Worm (Caenorhabditis elegans) whole organism, L1 larva: Measurements from ENCODE around the gene F09E5.12.

ENCODE experiments used
- C16A3.4 ChIP-seq: fragments of 150-350 bp; optimal IDR thresholded peaks from 2 replicates; lab custom pipeline; 2014; ENCODE audit warnings: missing biosample characterization, missing genetic modification characterization
- C34B4.2 ChIP-seq: sonication (generic microtip); optimal IDR thresholded peaks from 2 replicates; lab custom pipeline; 2017; ENCODE audit warnings: mild to moderate bottlenecking, missing genetic modification characterization, missing compliant biosample characterization
- F16B12.6 ChIP-seq: fragments of 150-350 bp; optimal IDR thresholded peaks from 2 replicates; lab custom pipeline; 2014; ENCODE audit warnings: missing biosample characterization, missing genetic modification characterization
- Y116A8C.19 ChIP-seq: sonication (generic microtip); optimal IDR thresholded peaks from 2 replicates; lab custom pipeline; 2016; ENCODE audit warnings: missing compliant biosample characterization, missing genetic modification characterization, borderline replicate concordance
- aly-2 ChIP-seq: fragments of 150-350 bp; optimal IDR thresholded peaks from 2 replicates; lab custom pipeline; 2014; ENCODE audit warnings: missing biosample characterization, missing genetic modification characterization
- ama-1 ChIP-seq: fragments of 150-350 bp; optimal IDR thresholded peaks from 2 replicates; lab custom pipeline; 2014
- blmp-1 ChIP-seq: fragments of 150-350 bp; optimal IDR thresholded peaks from 2 replicates; lab custom pipeline; 2014; ENCODE audit warnings: missing biosample characterization, missing genetic modification characterization
- ceh-63 ChIP-seq: fragments of 200-800 bp; sonication (Bioruptor generic); optimal IDR thresholded peaks from 2 replicates; lab custom pipeline; 2018; ENCODE audit warnings: mild to moderate bottlenecking, missing genetic modification characterization, missing compliant biosample characterization
- ceh-82 ChIP-seq, 3 experiments: fragments of 150-350 bp in 1 of 3; sonication (generic microtip) in 2 of 3; optimal IDR thresholded peaks; 2 replicates each; lab custom pipeline; 2014 to 2017; ENCODE audit warnings: missing biosample characterization in 3 of 3, missing genetic modification characterization in 3 of 3
- efl-1 ChIP-seq, 4 experiments: fragments of 150-350 bp; optimal IDR thresholded peaks in 3 of 4; peaks in 1 of 4; 1 replicate in 1 of 4; 2 replicates in 3 of 4; lab custom pipeline; 2014; ENCODE audit warnings: missing biosample characterization in 2 of 4, missing genetic modification characterization in 2 of 4, missing genetic modification reagents in 2 of 4
- elt-2 ChIP-seq: sonication (generic microtip); optimal IDR thresholded peaks from 2 replicates; lab custom pipeline; 2016; ENCODE audit warnings: missing genetic modification characterization, mild to moderate bottlenecking, inconsistent platforms, missing compliant biosample characterization, missing genetic modification reagents
- fkh-8 ChIP-seq: sonication (generic microtip); optimal IDR thresholded peaks from 2 replicates; lab custom pipeline; 2016; ENCODE audit warnings: mild to moderate bottlenecking, missing genetic modification characterization, missing compliant biosample characterization
- fos-1 ChIP-seq: fragments of 150-350 bp; optimal IDR thresholded peaks from 2 replicates; lab custom pipeline; 2014; ENCODE audit warnings: missing biosample characterization, missing genetic modification characterization
- grh-1 ChIP-seq: fragments of 200-800 bp; sonication (Bioruptor generic); IDR thresholded peaks from 2 replicates; pipeline ENCODE4 v1.3.6; 2022; ENCODE audit warnings: missing genetic modification reagents, missing genetic modification characterization, missing compliant biosample characterization
- hlh-17 ChIP-seq: fragments of 200-800 bp; sonication (Bioruptor generic); optimal IDR thresholded peaks from 2 replicates; lab custom pipeline; 2018; ENCODE audit warnings: missing genetic modification characterization, mild to moderate bottlenecking, missing compliant biosample characterization, moderate library complexity, borderline replicate concordance
- jun-1 ChIP-seq: fragments of 150-350 bp; optimal IDR thresholded peaks from 2 replicates; lab custom pipeline; 2014; ENCODE audit warnings: missing biosample characterization, missing genetic modification reagents, missing genetic modification characterization
- lin-13 ChIP-seq: fragments of 150-350 bp; optimal IDR thresholded peaks from 2 replicates; lab custom pipeline; 2014; ENCODE audit warnings: missing biosample characterization, missing genetic modification reagents, missing genetic modification characterization
- lin-14 ChIP-seq: fragments of 200-800 bp; sonication (Bioruptor generic); optimal IDR thresholded peaks from 2 replicates; lab custom pipeline; 2018; ENCODE audit warnings: mild to moderate bottlenecking, missing genetic modification characterization, moderate library complexity, missing compliant biosample characterization
- lin-35 ChIP-seq, 2 experiments: fragments of 150-350 bp; optimal IDR thresholded peaks; 2 replicates each; lab custom pipeline; 2014; ENCODE audit warnings: missing biosample characterization in 2 of 2, missing genetic modification characterization in 2 of 2, missing genetic modification reagents in 2 of 2
- lir-3 ChIP-seq: sonication (generic microtip); optimal IDR thresholded peaks from 2 replicates; lab custom pipeline; 2016; ENCODE audit warnings: mild to moderate bottlenecking, missing genetic modification characterization, moderate library complexity, missing compliant biosample characterization; ENCODE audit not compliant: poor library complexity
- lsy-2 ChIP-seq, 2 experiments: fragments of 150-350 bp; optimal IDR thresholded peaks; 2 replicates each; lab custom pipeline; 2014; ENCODE audit warnings: missing biosample characterization in 2 of 2, missing genetic modification characterization in 2 of 2
- mab-9 ChIP-seq: fragments of 200-800 bp; sonication (Bioruptor generic); IDR thresholded peaks from 2 replicates; pipeline ENCODE4 v1.3.6; 2022; ENCODE audit warnings: missing genetic modification reagents, missing genetic modification characterization, missing compliant biosample characterization
- nhr-11 ChIP-seq: fragments of 150-350 bp; optimal IDR thresholded peaks from 2 replicates; lab custom pipeline; 2014; ENCODE audit warnings: missing biosample characterization, missing genetic modification characterization
- nhr-12 ChIP-seq: sonication (generic microtip); optimal IDR thresholded peaks from 2 replicates; lab custom pipeline; 2017; ENCODE audit warnings: missing biosample characterization, missing genetic modification characterization
- nhr-19 ChIP-seq: fragments of 200-800 bp; sonication (Bioruptor generic); conservative IDR thresholded peaks from 2 replicates; pipeline ENCODE4 v1.3.6; 2022; ENCODE audit warnings: missing genetic modification characterization, missing compliant biosample characterization
- nhr-237 ChIP-seq: fragments of 150-350 bp; optimal IDR thresholded peaks from 2 replicates; lab custom pipeline; 2014; ENCODE audit warnings: missing biosample characterization, missing genetic modification characterization
- nhr-47 ChIP-seq: sonication (generic microtip); optimal IDR thresholded peaks from 2 replicates; lab custom pipeline; 2016; ENCODE audit warnings: mild to moderate bottlenecking, missing genetic modification characterization, moderate library complexity, missing compliant biosample characterization
- nhr-71 ChIP-seq: sonication (generic microtip); optimal IDR thresholded peaks from 2 replicates; lab custom pipeline; 2016; ENCODE audit warnings: mild to moderate bottlenecking, missing genetic modification characterization, moderate library complexity, missing compliant biosample characterization
- nhr-85 ChIP-seq: sonication (generic microtip); peaks from one replicate; lab custom pipeline; 2016; ENCODE audit warnings: missing genetic modification characterization, inconsistent platforms, missing compliant biosample characterization
- nhr-90 ChIP-seq: sonication (generic microtip); optimal IDR thresholded peaks from 2 replicates; lab custom pipeline; 2016; ENCODE audit warnings: mild to moderate bottlenecking, missing genetic modification characterization, missing compliant biosample characterization; ENCODE audit not compliant: poor library complexity
- pax-3 ChIP-seq: fragments of 200-800 bp; sonication (Bioruptor generic); optimal IDR thresholded peaks from 2 replicates; lab custom pipeline; 2018; ENCODE audit warnings: mild to moderate bottlenecking, missing genetic modification characterization, moderate library complexity, missing compliant biosample characterization
- rnt-1 ChIP-seq: sonication (generic microtip); optimal IDR thresholded peaks from 2 replicates; lab custom pipeline; 2016; ENCODE audit warnings: mild to moderate bottlenecking, missing genetic modification characterization, moderate library complexity, missing compliant biosample characterization
- snu-23 ChIP-seq: sonication (generic microtip); optimal IDR thresholded peaks from 2 replicates; lab custom pipeline; 2016; ENCODE audit warnings: missing genetic modification characterization, missing compliant biosample characterization
- sptf-1 ChIP-seq: fragments of 150-350 bp; optimal IDR thresholded peaks from 2 replicates; lab custom pipeline; 2014; ENCODE audit warnings: missing biosample characterization, missing genetic modification characterization
- tlp-1 ChIP-seq: fragments of 150-350 bp; optimal IDR thresholded peaks from 2 replicates; lab custom pipeline; 2014; ENCODE audit warnings: missing biosample characterization, missing genetic modification characterization
- unc-130 ChIP-seq: fragments of 150-350 bp; optimal IDR thresholded peaks from 2 replicates; lab custom pipeline; 2017; ENCODE audit warnings: missing biosample characterization, missing genetic modification characterization, inconsistent platforms
- unc-30 ChIP-seq: sonication (generic microtip); optimal IDR thresholded peaks from 2 replicates; lab custom pipeline; 2017; ENCODE audit warnings: missing biosample characterization, missing genetic modification characterization
- unc-86 ChIP-seq: sonication (generic microtip); optimal IDR thresholded peaks from 2 replicates; lab custom pipeline; 2016; ENCODE audit warnings: missing genetic modification characterization, missing compliant biosample characterization
- unc-98 ChIP-seq: fragments of 200-800 bp; sonication (Bioruptor generic); IDR thresholded peaks from 2 replicates; pipeline ENCODE4 v1.3.6; 2022; ENCODE audit warnings: missing genetic modification characterization, missing compliant biosample characterization
- vab-15 ChIP-seq: sonication (generic microtip); optimal IDR thresholded peaks from 2 replicates; lab custom pipeline; 2017; ENCODE audit warnings: missing genotype, mild to moderate bottlenecking, missing genetic modification characterization, missing compliant biosample characterization
- zip-4 ChIP-seq: fragments of 200-800 bp; sonication (Bioruptor generic); optimal IDR thresholded peaks from 2 replicates; lab custom pipeline; 2018; ENCODE audit warnings: mild to moderate bottlenecking, missing genetic modification characterization, moderate library complexity, missing compliant biosample characterization
- ztf-4 ChIP-seq: fragments of 150-350 bp; optimal IDR thresholded peaks from 2 replicates; lab custom pipeline; 2014; ENCODE audit warnings: missing biosample characterization, missing genetic modification characterization

F09E5.12 gene

DNA sequence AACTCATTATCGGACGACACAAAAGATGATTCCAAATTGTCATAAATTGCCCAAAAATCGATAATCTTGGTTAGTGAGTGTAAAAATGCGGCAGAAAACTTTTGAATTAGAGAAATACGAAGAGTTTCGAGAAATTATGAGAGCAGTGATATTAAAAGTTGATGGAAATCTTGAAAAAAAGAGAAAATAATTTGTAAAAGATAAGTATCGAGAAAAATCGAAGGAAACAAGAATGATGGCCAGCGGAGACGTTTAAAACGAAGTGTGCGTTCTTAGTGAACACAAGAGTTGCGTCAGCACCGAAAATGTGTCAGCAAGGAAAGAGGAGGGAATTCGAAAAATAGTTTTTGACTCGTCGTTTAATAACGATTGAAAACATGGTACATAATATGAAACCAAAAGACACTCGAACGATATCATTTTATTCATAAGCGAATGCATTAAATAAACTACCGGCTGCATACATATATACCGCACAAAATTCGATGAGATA lies 19.3 kb upstream of the F09E5.12 start, which contains the start of gene ndx-6 (continued):
- peak; percentile 77 for TF ChIP-seq lin-13 (GFP tag; lab: Kevin White, UChicago)
- TF ChIP-seq unc-86 (tag; lab: Kevin White, UChicago), result peak; percentile 76
- peak; percentile 64 for TF ChIP-seq nhr-11 (tag; lab: Kevin White, UChicago)
- TF ChIP-seq unc-30 (tag; lab: Kevin White, UChicago), result no peak
- peak; percentile 36 for TF ChIP-seq zip-4
- peak; percentile 7 for TF ChIP-seq pax-3 (tag; lab: Kevin White, UChicago)
- peak; percentile 88 for TF ChIP-seq nhr-90 (tag; lab: Kevin White, UChicago)
- peak; percentile 76 for TF ChIP-seq fos-1 (tag; lab: Kevin White, UChicago)
- TF ChIP-seq C16A3.4 (tag; lab: Kevin White, UChicago), result peak; percentile 90
- TF ChIP-seq fkh-8 (tag; lab: Kevin White, UChicago), result peak; percentile 80
- TF ChIP-seq nhr-85 (tag; lab: Kevin White, UChicago), result peak; percentile 93
- peak; percentile 99 to 100 for TF ChIP-seq lin-35 (GFP tag; optimal IDR thresholded peaks at IDR 0.05; lab: Kevin White, UChicago)
- peak; percentile 87 for TF ChIP-seq nhr-19 (GFP tag; lab: Robert Waterston, UW)
- TF ChIP-seq snu-23, result peak; percentile 93
- peak; percentile 62 for TF ChIP-seq lir-3 (tag; lab: Kevin White, UChicago)
- TF ChIP-seq ceh-82 (tag; optimal IDR thresholded peaks at IDR 0.05; lab: Kevin White, UChicago), result peak; percentile 81 to 88 (median 84)
- no peak for TF ChIP-seq nhr-237 (tag; lab: Kevin White, UChicago)
- peak; percentile 82 for TF ChIP-seq aly-2
- TF ChIP-seq hlh-17 (GFP tag; lab: Kevin White, UChicago), result no peak
- TF ChIP-seq vab-15, result no peak
- peak; percentile 83 for TF ChIP-seq unc-130 (tag; lab: Kevin White, UChicago)

DNA sequence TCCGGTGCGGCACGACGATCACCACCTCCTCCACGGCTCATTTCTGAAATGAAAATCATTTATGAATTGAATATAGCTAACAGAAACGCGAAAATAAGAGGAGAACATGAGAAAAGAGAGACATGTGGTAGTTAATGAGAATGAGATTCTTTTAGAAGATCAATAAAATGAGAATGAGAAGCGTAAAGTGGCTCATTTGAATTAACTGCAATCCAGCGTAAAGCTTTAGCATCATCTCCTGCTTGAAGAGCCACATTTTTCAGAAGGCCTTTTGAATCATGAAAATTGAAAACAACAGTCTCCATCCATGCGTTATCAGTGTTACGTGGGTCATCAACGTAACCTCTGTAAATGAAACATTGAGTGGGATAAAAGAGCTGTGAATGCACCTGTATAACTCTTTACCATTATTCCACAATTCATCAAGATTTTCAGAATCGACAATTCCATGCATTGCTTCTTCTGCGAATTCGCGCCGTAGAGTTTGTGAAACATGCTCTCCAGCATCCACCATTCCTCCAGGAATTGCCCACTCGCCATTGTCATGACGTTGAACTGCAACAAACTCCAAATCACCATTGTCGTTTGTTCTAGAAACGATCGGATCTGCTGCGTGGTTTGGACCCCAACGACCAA lies 18.4 kb upstream of the F09E5.12 start, which contains the start of gene rsp-4:
Gene rsp-4, minus strand, starts transcription at position 51 of the 636 bp plus-strand sequence.
- no peak for TF ChIP-seq Y116A8C.19 (tag; lab: Kevin White, UChicago)
- peak; percentile 29 for TF ChIP-seq nhr-85 (tag; lab: Kevin White, UChicago)
- no peak for TF ChIP-seq sptf-1 (tag; lab: Kevin White, UChicago)
- peak; percentile 16 for TF ChIP-seq ceh-63 (GFP tag; lab: Kevin White, UChicago)
- no peak for TF ChIP-seq efl-1 (optimal IDR thresholded peaks at IDR 0.05; lab: Kevin White, UChicago)
- peak in 1 of 2 experiments; percentile 4 for TF ChIP-seq efl-1 (GFP tag; optimal IDR thresholded peaks at IDR 0.05 in 1 of 2; lab: Kevin White, UChicago)
- no peak for TF ChIP-seq grh-1 (GFP tag; lab: Robert Waterston, UW)
- TF ChIP-seq nhr-12 (tag; lab: Kevin White, UChicago), result no peak

DNA sequence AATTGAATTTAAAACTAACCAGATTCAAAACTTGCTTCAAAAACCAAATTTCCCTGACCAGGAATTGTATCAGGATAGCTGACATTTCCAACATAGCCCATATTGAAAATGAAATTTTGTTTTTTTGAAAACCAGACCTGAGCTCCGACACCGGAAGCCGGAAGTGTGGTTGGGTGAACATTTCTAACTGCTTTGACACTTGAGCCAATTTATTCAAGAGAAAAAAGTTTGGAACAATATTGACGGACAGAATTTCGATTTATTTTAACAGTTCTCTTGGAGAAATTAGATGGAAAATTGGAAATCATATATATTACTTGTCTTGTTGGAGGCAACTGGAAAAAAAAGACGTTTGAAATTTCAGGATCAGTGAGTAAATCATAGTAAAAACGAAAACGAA lies 16.7 kb upstream of the F09E5.12 start, which contains the start of gene ccpp-6:
Gene ccpp-6, minus strand, starts transcription at position 101 of the 400 bp plus-strand sequence.
- no peak for TF ChIP-seq fkh-8 (tag; lab: Kevin White, UChicago)
- no peak for TF ChIP-seq tlp-1 (tag; lab: Kevin White, UChicago)
- TF ChIP-seq efl-1 (optimal IDR thresholded peaks at IDR 0.05; lab: Kevin White, UChicago), result no peak
- peak in 1 of 2 experiments; percentile 3 for TF ChIP-seq efl-1 (GFP tag; optimal IDR thresholded peaks at IDR 0.05 in 1 of 2; lab: Kevin White, UChicago)
- no peak for TF ChIP-seq C34B4.2

DNA sequence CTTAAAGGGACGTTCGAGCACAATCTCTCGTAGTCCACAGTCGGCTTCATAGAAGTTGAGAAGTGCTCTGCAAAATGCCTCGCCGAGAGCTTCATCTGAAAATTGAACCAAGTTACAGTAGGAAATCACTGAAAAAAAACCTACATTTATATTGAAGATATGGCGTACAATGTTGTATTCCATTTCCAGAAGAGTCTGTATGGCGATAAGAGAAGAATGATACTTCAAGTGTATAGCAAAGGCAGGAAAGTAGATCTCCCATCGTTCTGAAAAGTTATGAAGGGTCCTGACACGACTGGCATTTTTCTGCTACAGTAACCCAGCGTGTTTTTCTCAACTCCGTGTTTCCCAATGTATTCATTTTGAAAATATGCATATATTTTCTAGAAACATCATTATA lies 13.7 kb upstream of the F09E5.12 start:
- TF ChIP-seq elt-2 (tag; lab: Kevin White, UChicago) (no peak), efl-1 (optimal IDR thresholded peaks at IDR 0.05; lab: Kevin White, UChicago) (no peak), efl-1 (GFP tag; optimal IDR thresholded peaks at IDR 0.05 in 1 of 2; lab: Kevin White, UChicago) (peak in 1 of 2 experiments; percentile 61)

DNA sequence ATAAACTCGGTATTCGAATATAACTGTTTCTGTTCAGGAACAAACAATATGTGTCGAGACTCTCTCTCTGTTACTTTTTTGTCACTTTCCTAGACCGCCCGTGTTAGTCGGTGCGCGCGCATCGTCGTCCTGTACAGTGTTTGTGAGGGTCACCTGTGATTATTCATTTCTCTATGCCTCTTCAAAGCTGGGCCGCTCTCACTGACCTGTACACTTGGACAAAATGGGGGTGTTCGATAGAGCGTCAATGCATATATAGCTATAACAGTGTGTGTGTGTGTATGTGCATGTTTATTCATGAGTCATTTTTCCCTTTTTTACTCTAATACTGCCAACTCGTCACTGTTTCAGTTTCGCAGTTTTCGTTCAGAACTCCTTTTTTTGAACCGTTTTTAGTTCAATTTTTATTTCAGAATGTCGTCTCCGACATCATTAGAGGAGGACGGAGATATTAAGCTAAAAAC lies 9.1 kb upstream of the F09E5.12 start, which contains the start of gene pkc-3:
Gene pkc-3, plus strand, starts transcription at position 414 of the 464 bp plus-strand sequence.
- TF ChIP-seq ama-1 (lab: Kevin White, UChicago) (peak; percentile 91), blmp-1 (tag; lab: Kevin White, UChicago) (peak; percentile 84), F16B12.6 (no peak), lin-14 (GFP tag; lab: Kevin White, UChicago) (peak; percentile 83), rnt-1 (tag; lab: Kevin White, UChicago) (peak; percentile 16), lin-35 (GFP tag; optimal IDR thresholded peaks at IDR 0.05; lab: Kevin White, UChicago) (peak; percentile 25 to 81), unc-98 (no peak), ztf-4 (tag; lab: Kevin White, UChicago) (peak; percentile 78), lsy-2 (tag; optimal IDR thresholded peaks at IDR 0.05; lab: Kevin White, UChicago) (peak; percentile 56 to 58), nhr-71 (peak; percentile 71), mab-9 (GFP tag; lab: Robert Waterston, UW) (no peak), jun-1 (tag; lab: Kevin White, UChicago) (peak; percentile 20), nhr-90 (tag; lab: Kevin White, UChicago) (peak; percentile 77), nhr-47 (tag; lab: Kevin White, UChicago) (peak; percentile 37), fos-1 (tag; lab: Kevin White, UChicago) (peak; percentile 10), C16A3.4 (tag; lab: Kevin White, UChicago) (peak; percentile 60)
